Fruit fly (Drosophila melanogaster) whole organism, adult: ENCODE measurements around the gene CG17264.

Source experiments
- CG33017 ChIP-seq: fragments of 200-800 bp; sonication (Bioruptor generic); optimal IDR thresholded peaks from 2 replicates; lab custom pipeline; 2018; ENCODE audit warnings: missing biosample characterization, mild to moderate bottlenecking, missing genetic modification characterization, moderate library complexity
- CG7101 ChIP-seq: fragments of 200-800 bp; sonication (Bioruptor generic); optimal IDR thresholded peaks from 2 replicates; lab custom pipeline; 2018; ENCODE audit warnings: missing biosample characterization, mild to moderate bottlenecking, missing genetic modification characterization, moderate library complexity
- Clk ChIP-seq: fragments of 200-800 bp; sonication (Bioruptor generic); optimal IDR thresholded peaks from 2 replicates; lab custom pipeline; 2017; ENCODE audit warnings: missing biosample characterization, missing genetic modification characterization
- Crg-1 ChIP-seq: fragments of 200-800 bp; sonication (Bioruptor generic); optimal IDR thresholded peaks from 2 replicates; lab custom pipeline; 2016; ENCODE audit warnings: missing biosample characterization, missing genetic modification characterization
- Hr96 ChIP-seq: fragments of 200-800 bp; sonication (Bioruptor generic); optimal IDR thresholded peaks from 2 replicates; lab custom pipeline; 2016; ENCODE audit warnings: missing biosample characterization, missing genetic modification characterization
- Mnt ChIP-seq: fragments of 200-800 bp; sonication (Bioruptor generic); optimal IDR thresholded peaks from 2 replicates; lab custom pipeline; 2016; ENCODE audit warnings: missing biosample characterization, mild to moderate bottlenecking, missing genetic modification characterization
- tj ChIP-seq: fragments of 200-800 bp; sonication (Bioruptor generic); optimal IDR thresholded peaks from 3 replicates; lab custom pipeline; 2017; ENCODE audit warnings: missing biosample characterization, mild to moderate bottlenecking, missing genetic modification characterization, moderate library complexity

DNA sequence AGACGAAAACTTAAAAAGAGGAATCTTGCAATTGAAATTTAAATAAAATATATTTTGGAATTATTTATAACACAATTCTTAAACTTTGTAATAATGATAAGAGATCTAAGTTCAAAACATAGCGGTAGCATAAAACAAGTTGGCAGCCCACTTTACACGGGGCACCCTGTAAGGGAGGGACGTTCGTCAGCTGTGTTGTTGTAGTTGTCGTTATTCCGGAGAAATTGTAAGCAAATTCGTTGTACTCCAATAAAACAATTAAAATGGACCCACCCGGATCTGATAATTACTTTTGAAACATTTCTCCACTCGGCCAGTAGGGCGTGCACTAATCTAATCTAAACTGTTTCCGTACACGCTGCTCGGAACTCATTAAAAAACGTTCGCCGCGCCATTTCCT is 12.0 kb downstream of the CG17264 start, which contains the start of gene GABPI:
- TF ChIP-seq Crg-1 (GFP tag; lab: Kevin White, UChicago) (peak; percentile 65), CG7101 (tag; lab: Kevin White, UChicago) (peak; percentile 27), Clk (GFP tag; lab: Kevin White, UChicago) (no peak), Hr96 (GFP tag; lab: Kevin White, UChicago) (no peak), Mnt (GFP tag; lab: Kevin White, UChicago) (peak; percentile 8), CG33017 (tag; lab: Kevin White, UChicago) (no peak), tj (GFP tag; lab: Kevin White, UChicago) (no peak)
